Fruit fly (Drosophila melanogaster) S2 (cell line): ENCODE measurements around the gene mmy.

Experiments used
- CG8478 ChIP-seq: fragments of >200 bp; optimal IDR thresholded peaks from 2 replicates; lab custom pipeline; 2018
- CTCF ChIP-seq, 2 experiments: fragments of >200 bp; optimal IDR thresholded peaks; 2 replicates each; lab custom pipeline; 2018

DNA sequence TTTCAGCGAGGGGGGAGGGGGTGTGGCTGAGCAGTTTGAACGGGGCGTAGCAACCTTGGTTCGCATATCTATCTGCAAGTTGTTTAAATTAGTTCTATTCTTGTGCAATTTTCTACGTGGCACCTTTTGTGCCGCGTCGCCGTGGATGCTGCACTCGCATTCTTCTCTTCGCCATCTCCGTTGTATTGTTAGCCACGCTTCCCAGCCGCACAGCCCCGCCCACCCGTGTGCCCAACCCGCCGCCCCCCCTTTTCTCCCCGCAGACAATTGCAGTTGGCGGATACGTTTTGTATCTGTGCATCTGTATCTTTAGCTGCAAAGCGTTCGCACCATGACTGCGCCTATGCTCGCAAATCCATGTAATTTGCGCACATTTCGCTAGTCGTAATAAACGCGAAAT, 40.2 kb upstream of the mmy start:
- TF ChIP-seq CG8478 (lab: Kevin White, UChicago) (no peak), CTCF (optimal IDR thresholded peaks at IDR 0.05; lab: Kevin White, UChicago) (no peak)
